Worm (Caenorhabditis elegans) whole organism, L4 larva: Measurements from ENCODE around the gene srx-20.
A peak's percentile ranks its signal among the peaks of the same experiment; 100 is the strongest.

Experiments used
- D1046.2 ChIP-seq: fragments of 200-800 bp; sonication (Bioruptor generic); IDR thresholded peaks from 2 replicates; pipeline ENCODE4 v1.3.6; 2022; ENCODE audit warnings: missing genetic modification characterization, missing compliant biosample characterization
- F37D6.2 ChIP-seq: sonication (generic microtip); optimal IDR thresholded peaks from 2 replicates; lab custom pipeline; 2016; ENCODE audit warnings: mild to moderate bottlenecking, missing genetic modification characterization, missing compliant biosample characterization
- F44E2.7 ChIP-seq: fragments of 200-800 bp; sonication (Bioruptor generic); IDR thresholded peaks from 2 replicates; pipeline ENCODE4 v2.1.2; 2022; ENCODE audit warnings: missing genetic modification characterization, missing compliant biosample characterization
- F49E8.2 ChIP-seq: sonication (generic microtip); optimal IDR thresholded peaks from 2 replicates; lab custom pipeline; 2016; ENCODE audit warnings: missing compliant biosample characterization, mild to moderate bottlenecking, missing genetic modification characterization, borderline replicate concordance
- Y48G9A.11 ChIP-seq: fragments of 200-800 bp; sonication (Bioruptor generic); IDR thresholded peaks from 2 replicates; pipeline ENCODE4 v1.3.6; 2022; ENCODE audit warnings: missing genetic modification reagents, missing genetic modification characterization, missing compliant biosample characterization
- Y75B8A.6 ChIP-seq: fragments of 200-800 bp; sonication (Bioruptor generic); IDR thresholded peaks from 2 replicates; pipeline ENCODE4 v1.3.6; 2022; ENCODE audit warnings: missing genetic modification reagents, missing genetic modification characterization, missing compliant biosample characterization
- ZK337.2 ChIP-seq: fragments of 200-800 bp; sonication (Bioruptor generic); IDR thresholded peaks from 2 replicates; pipeline ENCODE4 v1.3.6; 2022; ENCODE audit warnings: missing genetic modification reagents, missing genetic modification characterization, missing compliant biosample characterization
- ZK546.5 ChIP-seq, 2 experiments: sonication (generic microtip); optimal IDR thresholded peaks; 2 replicates each; lab custom pipeline; 2017; ENCODE audit warnings: missing biosample characterization in 2 of 2, missing genetic modification characterization in 2 of 2
- aha-1 ChIP-seq: fragments of 150-350 bp; peaks from one replicate; lab custom pipeline; 2014; ENCODE audit warnings: missing biosample characterization, missing genetic modification characterization
- ama-1 ChIP-seq: fragments of 150-350 bp; optimal IDR thresholded peaks from 2 replicates; lab custom pipeline; 2014; ENCODE audit warnings: inconsistent platforms, mixed read lengths
- arid-1 ChIP-seq: fragments of 200-800 bp; sonication (Bioruptor generic); conservative IDR thresholded peaks from 2 replicates; pipeline ENCODE4 v1.3.6; 2022; ENCODE audit warnings: missing genetic modification reagents, missing genetic modification characterization, missing compliant biosample characterization
- attf-4 ChIP-seq: sonication (generic microtip); optimal IDR thresholded peaks from 3 replicates; lab custom pipeline; 2017; ENCODE audit warnings: missing biosample characterization, missing genetic modification characterization
- ceh-20 ChIP-seq: fragments of 200-800 bp; sonication (Bioruptor generic); IDR thresholded peaks from 2 replicates; pipeline ENCODE4 v1.3.6; 2022; ENCODE audit warnings: missing genetic modification reagents, missing genetic modification characterization, missing compliant biosample characterization
- ceh-28 ChIP-seq: fragments of 150-350 bp; optimal IDR thresholded peaks from 2 replicates; lab custom pipeline; 2014; ENCODE audit warnings: missing biosample characterization, missing genetic modification reagents, missing genetic modification characterization
- ceh-32 ChIP-seq: sonication (generic microtip); optimal IDR thresholded peaks from 2 replicates; lab custom pipeline; 2016; ENCODE audit warnings: mild to moderate bottlenecking, missing genetic modification characterization, missing compliant biosample characterization; ENCODE audit not compliant: poor library complexity
- ceh-44 ChIP-seq: fragments of 200-800 bp; sonication (Bioruptor generic); IDR thresholded peaks from 2 replicates; pipeline ENCODE4 v1.3.6; 2022; ENCODE audit warnings: missing genetic modification reagents, missing genetic modification characterization, missing compliant biosample characterization
- ctbp-1 ChIP-seq: fragments of 200-800 bp; sonication (Bioruptor generic); IDR thresholded peaks from 2 replicates; pipeline ENCODE4 v1.3.6; 2022; ENCODE audit warnings: missing genetic modification reagents, missing genetic modification characterization, missing compliant biosample characterization
- daf-12 ChIP-seq: fragments of 150-350 bp; optimal IDR thresholded peaks from 2 replicates; lab custom pipeline; 2014; ENCODE audit warnings: missing biosample characterization, missing genetic modification reagents, missing genetic modification characterization
- duxl-1 ChIP-seq: sonication (generic microtip); optimal IDR thresholded peaks from 2 replicates; lab custom pipeline; 2016; ENCODE audit warnings: mild to moderate bottlenecking, missing genetic modification characterization, moderate library complexity, missing compliant biosample characterization; ENCODE audit not compliant: poor library complexity
- dve-1 ChIP-seq: sonication (generic microtip); optimal IDR thresholded peaks from 2 replicates; lab custom pipeline; 2017; ENCODE audit warnings: antibody characterized with exemption, mild to moderate bottlenecking, missing genetic modification characterization, missing compliant biosample characterization; ENCODE audit not compliant: insufficient read depth
- gei-8 ChIP-seq: fragments of 200-800 bp; sonication (Bioruptor generic); optimal IDR thresholded peaks from 2 replicates; lab custom pipeline; 2018; ENCODE audit warnings: mild to moderate bottlenecking, missing genetic modification characterization, missing compliant biosample characterization
- hif-1 ChIP-seq, 2 experiments: sonication (generic microtip); optimal IDR thresholded peaks; 2 replicates each; lab custom pipeline; 2016 to 2017; ENCODE audit warnings: missing compliant biosample characterization in 2 of 2, missing genetic modification characterization in 2 of 2, missing genetic modification reagents in 2 of 2, missing genotype in 2 of 2, mild to moderate bottlenecking in 1 of 2
- hlh-11 ChIP-seq: fragments of 200-800 bp; sonication (Bioruptor generic); optimal IDR thresholded peaks from 2 replicates; lab custom pipeline; 2018; ENCODE audit warnings: mild to moderate bottlenecking, missing genetic modification characterization, missing compliant biosample characterization
- hlh-30 ChIP-seq: sonication (generic microtip); optimal IDR thresholded peaks from 2 replicates; lab custom pipeline; 2017; ENCODE audit warnings: antibody characterized with exemption, mild to moderate bottlenecking, missing genetic modification characterization, missing compliant biosample characterization; ENCODE audit not compliant: insufficient read depth
- hmg-1.1 ChIP-seq: fragments of 200-800 bp; sonication (Bioruptor generic); IDR thresholded peaks from 2 replicates; pipeline ENCODE4 v1.3.6; 2022; ENCODE audit warnings: missing genetic modification reagents, missing genetic modification characterization, missing compliant biosample characterization
- lim-7 ChIP-seq: fragments of 200-800 bp; sonication (Bioruptor generic); IDR thresholded peaks from 2 replicates; pipeline ENCODE4 v1.3.6; 2022; ENCODE audit warnings: missing genetic modification characterization, missing compliant biosample characterization
- lin-38 ChIP-seq: fragments of 200-800 bp; sonication (Bioruptor generic); IDR thresholded peaks from 2 replicates; pipeline ENCODE4 v1.3.6; 2022; ENCODE audit warnings: missing genetic modification reagents, missing genetic modification characterization, missing compliant biosample characterization
- lsy-2 ChIP-seq, 2 experiments: fragments of 150-350 bp in 1 of 2; sonication (generic microtip) in 1 of 2; optimal IDR thresholded peaks; 2 replicates each; lab custom pipeline; 2014 to 2017; ENCODE audit warnings: missing biosample characterization in 2 of 2, missing genetic modification characterization in 2 of 2
- madf-9 ChIP-seq: fragments of 200-800 bp; sonication (Bioruptor generic); conservative IDR thresholded peaks from 2 replicates; pipeline ENCODE4 v1.3.6; 2022; ENCODE audit warnings: missing genetic modification reagents, missing genetic modification characterization, missing compliant biosample characterization
- mdt-29 ChIP-seq: fragments of 200-800 bp; sonication (Bioruptor generic); IDR thresholded peaks from 2 replicates; pipeline ENCODE4 v1.3.6; 2022; ENCODE audit warnings: missing genetic modification reagents, missing genetic modification characterization, missing compliant biosample characterization
- mep-1 ChIP-seq: fragments of 150-350 bp; sonication (generic microtip); optimal IDR thresholded peaks from 3 replicates; lab custom pipeline; 2014; ENCODE audit warnings: missing biosample characterization, missing genetic modification characterization
- mxl-3 ChIP-seq: fragments of 200-800 bp; sonication (Bioruptor generic); optimal IDR thresholded peaks from 2 replicates; lab custom pipeline; 2018; ENCODE audit warnings: mild to moderate bottlenecking, missing genetic modification characterization, missing compliant biosample characterization
- nhr-28 ChIP-seq: fragments of 150-350 bp; optimal IDR thresholded peaks from 2 replicates; lab custom pipeline; 2014; ENCODE audit warnings: missing biosample characterization, missing genetic modification characterization
- nhr-41 ChIP-seq: fragments of 200-800 bp; sonication (Bioruptor generic); IDR thresholded peaks from 2 replicates; pipeline ENCODE4 v1.3.6; 2022; ENCODE audit warnings: missing genetic modification reagents, missing genetic modification characterization, missing compliant biosample characterization
- nhr-42 ChIP-seq: fragments of 200-800 bp; sonication (Bioruptor generic); IDR thresholded peaks from 2 replicates; pipeline ENCODE4 v1.3.6; 2022; ENCODE audit warnings: missing genetic modification characterization, missing compliant biosample characterization
- nhr-48 ChIP-seq: sonication (generic microtip); optimal IDR thresholded peaks from 2 replicates; lab custom pipeline; 2016; ENCODE audit warnings: mild to moderate bottlenecking, missing genetic modification characterization, missing compliant biosample characterization
- nhr-6 ChIP-seq: fragments of 150-350 bp; optimal IDR thresholded peaks from 2 replicates; lab custom pipeline; 2014; ENCODE audit warnings: missing biosample characterization, missing genetic modification characterization
- nhr-77 ChIP-seq: fragments of 150-350 bp; optimal IDR thresholded peaks from 2 replicates; lab custom pipeline; 2014; ENCODE audit warnings: missing biosample characterization, missing genetic modification characterization
- pha-4 ChIP-seq, 2 experiments: fragments of 150-350 bp in 1 of 2; fragments of 200-800 bp in 1 of 2; sonication (Bioruptor generic) in 1 of 2; IDR thresholded peaks in 1 of 2; optimal IDR thresholded peaks in 1 of 2; 2 replicates each; pipeline versions ENCODE4 v1.3.6 to Lab custom; 2014 to 2022; ENCODE audit warnings: missing genetic modification characterization in 2 of 2, missing genetic modification reagents in 2 of 2, missing biosample characterization in 1 of 2, missing compliant biosample characterization in 1 of 2
- pqm-1 ChIP-seq: sonication (generic microtip); optimal IDR thresholded peaks from 2 replicates; lab custom pipeline; 2017; ENCODE audit warnings: missing biosample characterization, missing genetic modification characterization
- rbr-2 ChIP-seq: sonication (generic microtip); optimal IDR thresholded peaks from 2 replicates; lab custom pipeline; 2016; ENCODE audit warnings: missing genotype, missing genetic modification characterization, missing compliant biosample characterization
- saeg-2 ChIP-seq: fragments of 200-800 bp; sonication (Bioruptor generic); IDR thresholded peaks from 2 replicates; pipeline ENCODE4 v1.3.6; 2022; ENCODE audit warnings: missing genetic modification reagents, missing genetic modification characterization, missing compliant biosample characterization
- snpc-4 ChIP-seq: fragments of 150-350 bp; optimal IDR thresholded peaks from 2 replicates; lab custom pipeline; 2014; ENCODE audit warnings: missing biosample characterization, missing genetic modification characterization
- tag-97 ChIP-seq: fragments of 200-800 bp; sonication (Bioruptor generic); IDR thresholded peaks from 2 replicates; pipeline ENCODE4 v1.3.6; 2022; ENCODE audit warnings: missing genetic modification characterization, missing compliant biosample characterization
- tra-1 ChIP-seq: fragments of 200-800 bp; sonication (Bioruptor generic); IDR thresholded peaks from 2 replicates; pipeline ENCODE4 v1.3.6; 2022; ENCODE audit warnings: missing genetic modification reagents, missing genetic modification characterization, missing compliant biosample characterization
- unc-39 ChIP-seq: sonication (generic microtip); optimal IDR thresholded peaks from 2 replicates; lab custom pipeline; 2017; ENCODE audit warnings: missing biosample characterization, missing genetic modification characterization
- unc-62 ChIP-seq, 3 experiments: fragments of 150-350 bp in 1 of 3; sonication (generic microtip); optimal IDR thresholded peaks in 2 of 3; peaks in 1 of 3; 1 replicate in 1 of 3; 2 replicates in 2 of 3; lab custom pipeline; 2014 to 2017; ENCODE audit warnings: missing biosample characterization in 3 of 3, missing genetic modification characterization in 3 of 3, missing genetic modification reagents in 3 of 3, missing genotype in 1 of 3
- vab-7 ChIP-seq: fragments of 200-800 bp; sonication (Bioruptor generic); IDR thresholded peaks from 2 replicates; pipeline ENCODE4 v1.3.6; 2022; ENCODE audit warnings: missing genetic modification reagents, missing genetic modification characterization, missing compliant biosample characterization
- zfp-2 ChIP-seq: sonication (generic microtip); optimal IDR thresholded peaks from 2 replicates; lab custom pipeline; 2016; ENCODE audit warnings: mild to moderate bottlenecking, missing genetic modification characterization, missing compliant biosample characterization
- zip-11 ChIP-seq: fragments of 200-800 bp; sonication (Bioruptor generic); IDR thresholded peaks from 2 replicates; pipeline ENCODE4 v1.3.6; 2022; ENCODE audit warnings: missing genetic modification characterization, missing compliant biosample characterization
- ztf-7 ChIP-seq: fragments of 150-350 bp; optimal IDR thresholded peaks from 2 replicates; lab custom pipeline; 2014; ENCODE audit warnings: missing biosample characterization, missing genetic modification characterization

srx-20 gene

DNA sequence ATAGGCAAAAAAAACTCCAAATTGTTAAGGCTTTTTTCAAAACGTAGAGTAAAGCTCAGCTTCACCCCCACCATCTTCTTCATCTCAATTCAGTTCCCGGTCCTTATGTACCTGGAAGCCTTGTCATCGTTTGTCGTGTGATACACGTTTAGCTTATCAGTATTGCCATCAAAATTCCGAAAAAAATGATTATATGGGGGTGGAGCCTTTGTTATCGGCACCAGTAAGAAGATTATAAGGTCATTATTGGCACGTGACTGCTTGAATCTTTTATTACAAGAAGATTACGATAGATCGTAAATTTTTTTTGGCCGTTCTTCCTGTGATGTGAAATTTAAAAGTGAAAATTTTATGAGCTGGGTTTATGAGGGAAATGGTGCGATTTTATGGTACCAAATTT, 12.5 kb downstream of the srx-20 start (continued):
- TF ChIP-seq nhr-6 = peak; percentile 25
- 0 out of 2 replicates have a peak, but pooled peaks have one; percentile 32 for TF ChIP-seq nhr-42
- TF ChIP-seq ctbp-1 (GFP tag; lab: Robert Waterston, UW) = no peak
- TF ChIP-seq ceh-44 (GFP tag; lab: Robert Waterston, UW) = no peak
- no peak for TF ChIP-seq zip-11 (GFP tag; lab: Robert Waterston, UW)
- TF ChIP-seq hif-1 (tag; optimal IDR thresholded peaks at IDR 0.05; lab: Kevin White, UChicago) = no peak
- no peak for TF ChIP-seq vab-7
- no peak for TF ChIP-seq arid-1 (GFP tag; lab: Robert Waterston, UW)
- peak; percentile 96 for TF ChIP-seq nhr-41
- no peak for TF ChIP-seq mxl-3
- peak; percentile 59 for TF ChIP-seq hlh-30
- TF ChIP-seq hmg-1.1 = no peak
- 0 out of 2 replicates have a peak, but pooled peaks have one; percentile 21 for TF ChIP-seq Y75B8A.6 (GFP tag; lab: Robert Waterston, UW)
- TF ChIP-seq ceh-20 (GFP tag; lab: Robert Waterston, UW) = no peak
- no peak for TF ChIP-seq duxl-1 (tag; lab: Kevin White, UChicago)
- TF ChIP-seq ama-1 (lab: Kevin White, UChicago) = no peak
- no peak for TF ChIP-seq rbr-2 (tag; lab: Kevin White, UChicago)
- 0 out of 2 replicates have a peak, but pooled peaks have one; percentile 17 for TF ChIP-seq pha-4 (GFP tag; IDR thresholded peaks at IDR 0.05; lab: Robert Waterston, UW)
- no peak for TF ChIP-seq pha-4 (tag; optimal IDR thresholded peaks at IDR 0.05; lab: Kevin White, UChicago)
- no peak for TF ChIP-seq F37D6.2 (tag; lab: Kevin White, UChicago)
- TF ChIP-seq snpc-4 (tag; lab: Kevin White, UChicago) = no peak
- TF ChIP-seq attf-4 (tag; lab: Kevin White, UChicago) = no peak
- TF ChIP-seq mep-1 (tag; lab: Kevin White, UChicago) = no peak
- no peak for TF ChIP-seq unc-39
- no peak for TF ChIP-seq D1046.2 (GFP tag; lab: Robert Waterston, UW)
- no peak for TF ChIP-seq ztf-7 (tag; lab: Kevin White, UChicago)
- no peak for TF ChIP-seq aha-1 (tag; lab: Kevin White, UChicago)
- no peak for TF ChIP-seq tag-97
- peak; percentile 92 for TF ChIP-seq dve-1
- TF ChIP-seq nhr-77 (tag; lab: Kevin White, UChicago) = peak; percentile 70
- no peak for TF ChIP-seq saeg-2 (GFP tag; lab: Robert Waterston, UW)
- TF ChIP-seq F44E2.7 (GFP tag; lab: Robert Waterston, UW) = no peak
- TF ChIP-seq tra-1 (GFP tag; lab: Robert Waterston, UW) = peak; percentile 76
- no peak for TF ChIP-seq ZK546.5 (tag; optimal IDR thresholded peaks at IDR 0.05; lab: Kevin White, UChicago)
- TF ChIP-seq mdt-29 (GFP tag; lab: Robert Waterston, UW) = no peak
- no peak for TF ChIP-seq F49E8.2 (tag; lab: Kevin White, UChicago)
- TF ChIP-seq nhr-28 (tag; lab: Kevin White, UChicago) = peak; percentile 61
- no peak for TF ChIP-seq ZK337.2 (GFP tag; lab: Robert Waterston, UW)
- TF ChIP-seq daf-12 (tag; lab: Kevin White, UChicago) = no peak
- TF ChIP-seq unc-62 (GFP tag; optimal IDR thresholded peaks at IDR 0.05 in 1 of 2; lab: Kevin White, UChicago) = no peak
- no peak for TF ChIP-seq unc-62 (tag; optimal IDR thresholded peaks at IDR 0.05; lab: Kevin White, UChicago)
- no peak for TF ChIP-seq Y48G9A.11 (GFP tag; lab: Robert Waterston, UW)
- TF ChIP-seq zfp-2 = no peak
- TF ChIP-seq nhr-48 = peak; percentile 87
- no peak for TF ChIP-seq ceh-32 (tag; lab: Kevin White, UChicago)
- no peak for TF ChIP-seq lim-7 (GFP tag; lab: Robert Waterston, UW)
- TF ChIP-seq hlh-11 (tag; lab: Kevin White, UChicago) = peak; percentile 80
- TF ChIP-seq lsy-2 (tag; optimal IDR thresholded peaks at IDR 0.05; lab: Kevin White, UChicago) = peak in 1 of 2 experiments; percentile 33
- no peak for TF ChIP-seq ceh-28 (tag; lab: Kevin White, UChicago)
- no peak for TF ChIP-seq gei-8 (GFP tag; lab: Kevin White, UChicago)
- peak; percentile 85 for TF ChIP-seq pqm-1
- TF ChIP-seq madf-9 (GFP tag; lab: Robert Waterston, UW) = no peak
- TF ChIP-seq lin-38 (GFP tag; lab: Robert Waterston, UW) = no peak
